Worm (Caenorhabditis elegans) whole organism, L2 larva: ENCODE measurements around the gene T01G1.2.

ENCODE experiments used
- aly-2 ChIP-seq: fragments of 150-350 bp; optimal IDR thresholded peaks from 2 replicates; lab custom pipeline; 2014; ENCODE audit warnings: missing biosample characterization, missing genetic modification characterization
- ama-1 ChIP-seq: fragments of 150-350 bp; optimal IDR thresholded peaks from 2 replicates; lab custom pipeline; 2018; ENCODE audit warnings: inconsistent platforms
- lin-11 ChIP-seq: fragments of 150-350 bp; sonication (generic microtip); optimal IDR thresholded peaks from 2 replicates; lab custom pipeline; 2014; ENCODE audit warnings: missing biosample characterization, missing genetic modification characterization, inconsistent platforms, mixed read lengths
- nhr-10 ChIP-seq: sonication (generic microtip); optimal IDR thresholded peaks from 2 replicates; lab custom pipeline; 2017; ENCODE audit warnings: missing biosample characterization, missing genetic modification characterization
- nhr-237 ChIP-seq: fragments of 150-350 bp; optimal IDR thresholded peaks from 2 replicates; lab custom pipeline; 2014; ENCODE audit warnings: missing biosample characterization, missing genetic modification characterization
- nhr-25 ChIP-seq: fragments of 150-350 bp; sonication (generic microtip); optimal IDR thresholded peaks from 3 replicates; lab custom pipeline; 2014; ENCODE audit warnings: missing biosample characterization, missing genetic modification characterization
- nhr-6 ChIP-seq: fragments of 150-350 bp; optimal IDR thresholded peaks from 2 replicates; lab custom pipeline; 2014; ENCODE audit warnings: missing biosample characterization, missing genetic modification characterization
- sem-4 ChIP-seq: fragments of 150-350 bp; optimal IDR thresholded peaks from 2 replicates; lab custom pipeline; 2014; ENCODE audit warnings: missing biosample characterization, missing genetic modification reagents, missing genetic modification characterization
- skn-1 ChIP-seq: sonication (generic microtip); optimal IDR thresholded peaks from 2 replicates; lab custom pipeline; 2017; ENCODE audit warnings: missing biosample characterization, missing genetic modification characterization
- snpc-4 ChIP-seq: fragments of 150-350 bp; optimal IDR thresholded peaks from 2 replicates; lab custom pipeline; 2014; ENCODE audit warnings: missing biosample characterization, missing genetic modification characterization
- unc-62 ChIP-seq: fragments of 150-350 bp; optimal IDR thresholded peaks from 2 replicates; lab custom pipeline; 2014; ENCODE audit warnings: missing biosample characterization, missing genetic modification reagents, missing genetic modification characterization

DNA sequence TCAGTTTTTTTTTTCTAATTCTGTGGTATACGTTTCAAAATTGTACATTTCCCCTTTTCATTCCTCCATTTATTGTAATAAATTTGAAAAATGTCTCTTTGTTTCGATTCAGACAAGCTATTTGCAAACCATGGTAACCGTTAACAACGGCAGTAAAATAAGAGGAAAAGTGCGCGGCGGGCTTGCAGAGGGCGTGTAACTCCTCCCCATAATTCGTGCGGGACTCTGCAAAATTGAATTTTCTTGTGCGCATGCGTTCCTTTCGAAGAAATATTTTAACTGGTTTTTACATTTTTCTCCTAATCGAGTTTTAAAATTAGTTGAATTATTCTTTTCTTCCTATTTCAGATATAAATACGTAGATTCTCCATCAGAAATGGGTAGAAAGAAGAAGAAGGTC is 43.6 kb upstream of the T01G1.2 start, which contains the start of gene znf-207:
- TF ChIP-seq lin-11 (tag; lab: Kevin White, UChicago): no peak
- no peak for TF ChIP-seq nhr-10
- TF ChIP-seq unc-62 (GFP tag; lab: Kevin White, UChicago): no peak
- TF ChIP-seq skn-1: no peak
- no peak for TF ChIP-seq nhr-25 (tag; lab: Kevin White, UChicago)
- no peak for TF ChIP-seq nhr-6 (tag; lab: Kevin White, UChicago)
- TF ChIP-seq sem-4 (tag; lab: Kevin White, UChicago): no peak
- TF ChIP-seq snpc-4 (tag; lab: Kevin White, UChicago): no peak
- no peak for TF ChIP-seq nhr-237 (tag; lab: Kevin White, UChicago)
- no peak for TF ChIP-seq aly-2 (tag; lab: Kevin White, UChicago)
- TF ChIP-seq ama-1 (lab: Kevin White, UChicago): no peak
